Fruit fly (Drosophila melanogaster): Measurements from ENCODE around the gene EAChm.
A peak's percentile ranks its signal among the peaks of the same experiment; 100 is the strongest.

The EAChm gene

dm6 chr3L:15023192-15023591 is 31.4 kb upstream of the EAChm start, which contains the start of gene CG32148:
Gene CG32148 (plus strand): TSS chr3L:15023492.
- no peak for TF ChIP-seq Jra (GFP tag; optimal IDR thresholded peaks at IDR 0.05)

dm6 chr3L:15031773-15032172 is 22.8 kb upstream of the EAChm start:
- TF ChIP-seq CrebA (GFP tag; optimal IDR thresholded peaks at IDR 0.05; ENCODE audit: borderline replicate concordance) (no peak), Dfd (GFP tag; optimal IDR thresholded peaks at IDR 0.05) (peak; percentile 3)

DNA sequence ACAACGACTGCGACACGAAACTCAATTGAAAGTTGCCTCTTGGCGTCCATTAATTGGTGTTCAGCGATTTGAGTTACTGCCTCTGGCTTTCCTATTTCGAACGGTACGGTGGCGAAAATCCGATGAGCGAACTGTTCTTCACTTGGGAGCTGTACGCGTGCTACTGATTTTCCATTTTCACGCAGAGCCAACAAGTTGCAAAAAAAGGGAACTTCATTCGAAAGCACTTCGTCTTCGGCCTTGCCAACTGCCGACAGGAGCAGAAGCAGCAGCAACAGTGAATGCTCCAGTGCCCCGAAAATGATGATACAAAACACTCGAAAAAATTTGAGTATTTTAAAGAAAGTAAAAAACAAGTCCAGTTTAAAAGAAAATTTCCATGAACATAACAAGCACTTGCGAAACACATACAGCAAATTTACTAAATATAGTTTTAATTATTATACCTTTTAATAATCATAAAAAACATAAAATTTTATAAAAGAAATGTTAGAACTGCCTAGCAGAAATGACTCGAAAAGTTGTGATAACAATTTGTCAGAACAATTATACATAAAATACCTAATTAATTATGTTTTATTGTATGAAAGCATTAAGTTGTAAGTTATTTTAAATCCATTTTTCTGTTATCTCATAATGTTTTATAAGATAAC is 20.4 kb upstream of the EAChm start:
- no peak for TF ChIP-seq br (GFP tag; optimal IDR thresholded peaks at IDR 0.05)
- no peak for TF ChIP-seq fru (GFP tag; optimal IDR thresholded peaks at IDR 0.05)
- TF ChIP-seq Rel (GFP tag; optimal IDR thresholded peaks at IDR 0.05): no peak
- TF ChIP-seq Rel (tag; optimal IDR thresholded peaks at IDR 0.05): no peak
- TF ChIP-seq N (GFP tag; optimal IDR thresholded peaks at IDR 0.05): no peak
- TF ChIP-seq dsf (GFP tag; optimal IDR thresholded peaks at IDR 0.05; ENCODE audit: borderline replicate concordance): no peak
- no peak for TF ChIP-seq ey (GFP tag; optimal IDR thresholded peaks at IDR 0.05)
- TF ChIP-seq CG32264 (GFP tag; optimal IDR thresholded peaks at IDR 0.05): no peak
- no peak for TF ChIP-seq OdsH (GFP tag; optimal IDR thresholded peaks at IDR 0.05)
- TF ChIP-seq CG9705 (GFP tag; optimal IDR thresholded peaks at IDR 0.05): no peak
- no peak for TF ChIP-seq dl (GFP tag; optimal IDR thresholded peaks at IDR 0.05; ENCODE audit: insufficient read depth in 1 of 2, partially characterized antibody in 2 of 2)
- no peak for TF ChIP-seq psq (GFP tag; optimal IDR thresholded peaks at IDR 0.05)
- TF ChIP-seq jim (GFP tag; optimal IDR thresholded peaks at IDR 0.05): no peak
- peak; percentile 19 for TF ChIP-seq HLH106 (tag; optimal IDR thresholded peaks at IDR 0.05)
- peak in 1 of 2 experiments; percentile 0 for TF ChIP-seq foxo (GFP tag; optimal IDR thresholded peaks at IDR 0.05)
- TF ChIP-seq GATAd (GFP tag; optimal IDR thresholded peaks at IDR 0.05): no peak

DNA sequence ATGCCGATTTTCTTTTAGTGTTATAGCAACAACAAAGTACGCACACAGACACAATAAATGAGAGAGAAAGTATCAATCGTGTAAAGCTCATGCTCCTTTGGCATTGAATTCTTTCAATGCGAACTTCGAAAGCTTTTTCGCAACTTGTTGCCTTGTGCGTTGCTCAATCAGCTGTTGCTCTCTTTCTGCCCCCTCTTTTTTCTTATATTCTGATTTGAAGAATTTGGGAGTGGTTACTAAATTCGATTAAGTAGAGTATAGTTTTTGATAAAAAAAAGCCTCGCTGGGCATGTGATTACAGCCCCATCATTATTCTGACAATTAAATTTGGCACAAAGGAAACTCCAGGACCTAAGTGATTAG is 19.9 kb upstream of the EAChm start:
- TF ChIP-seq Hnf4 (GFP tag; optimal IDR thresholded peaks at IDR 0.05): no peak
- no peak for TF ChIP-seq HLH106 (tag; optimal IDR thresholded peaks at IDR 0.05)
- no peak for TF ChIP-seq N (GFP tag; optimal IDR thresholded peaks at IDR 0.05)
- TF ChIP-seq br (GFP tag; optimal IDR thresholded peaks at IDR 0.05): no peak
- no peak for TF ChIP-seq woc (GFP tag; optimal IDR thresholded peaks at IDR 0.05)
- TF ChIP-seq brk (GFP tag; optimal IDR thresholded peaks at IDR 0.05): no peak
- no peak for TF ChIP-seq rgr (GFP tag; optimal IDR thresholded peaks at IDR 0.05)
- no peak for TF ChIP-seq CG9705 (GFP tag; optimal IDR thresholded peaks at IDR 0.05)
- TF ChIP-seq jim (GFP tag; optimal IDR thresholded peaks at IDR 0.05): no peak
- TF ChIP-seq OdsH (GFP tag; optimal IDR thresholded peaks at IDR 0.05): no peak
- no peak for TF ChIP-seq pan (optimal IDR thresholded peaks at IDR 0.05)

- TF ChIP-seq woc (GFP tag; optimal IDR thresholded peaks at IDR 0.05): peak; percentile 21
- no peak for TF ChIP-seq Hr83 (GFP tag; optimal IDR thresholded peaks at IDR 0.05; ENCODE audit: poor library complexity, severe bottlenecking)
These were observed 19.0 kb upstream of the EAChm start for dm6 chr3L:15035585-15035984.

dm6 chr3L:15039510-15039909 is 15.1 kb upstream of the EAChm start:
- no peak for TF ChIP-seq lola (GFP tag; optimal IDR thresholded peaks at IDR 0.05)
- TF ChIP-seq Hnf4 (GFP tag; optimal IDR thresholded peaks at IDR 0.05): no peak
- no peak for TF ChIP-seq Sp1 (GFP tag; optimal IDR thresholded peaks at IDR 0.05)
- TF ChIP-seq sv (GFP tag; optimal IDR thresholded peaks at IDR 0.05): no peak
- no peak for TF ChIP-seq Myc (optimal IDR thresholded peaks at IDR 0.05)
- TF ChIP-seq dl (GFP tag; optimal IDR thresholded peaks at IDR 0.05; ENCODE audit: insufficient read depth in 1 of 2, partially characterized antibody in 2 of 2): no peak
- no peak for TF ChIP-seq jim (GFP tag; optimal IDR thresholded peaks at IDR 0.05)
- no peak for TF ChIP-seq OdsH (GFP tag; optimal IDR thresholded peaks at IDR 0.05)
- no peak for TF ChIP-seq CrebA (GFP tag; optimal IDR thresholded peaks at IDR 0.05; ENCODE audit: borderline replicate concordance)
- TF ChIP-seq HLH106 (tag; optimal IDR thresholded peaks at IDR 0.05): no peak
- TF ChIP-seq brk (GFP tag; optimal IDR thresholded peaks at IDR 0.05): no peak
- no peak for TF ChIP-seq Abd-B (GFP tag; optimal IDR thresholded peaks at IDR 0.05)
- TF ChIP-seq foxo (GFP tag; optimal IDR thresholded peaks at IDR 0.05): no peak
- no peak for TF ChIP-seq Dif (GFP tag; optimal IDR thresholded peaks at IDR 0.05; ENCODE audit: partially characterized antibody)

All from whole organism, wandering third instar larva.